Comparison of ENCODE assay signal across 3 worm cellular contexts in genomic region chrII:14432100-14432499, ce11.
TF ChIP-seq lines count a peak whose summit lies in the region.

No protein-coding gene starts in this region.

TF ChIP-seq in whole organism, L1 larva, 84 proteins besides CTCF, POLR2A, EP300 and RAD21:
- TF ChIP-seq dsc-1 (tag; optimal IDR thresholded peaks at IDR 0.05; lab: Kevin White, UChicago) (no peak), lin-14 (GFP tag; optimal IDR thresholded peaks at IDR 0.05; lab: Kevin White, UChicago) (peak; percentile 17), zag-1 (tag; optimal IDR thresholded peaks at IDR 0.05; lab: Kevin White, UChicago) (no peak), swsn-7 (tag; optimal IDR thresholded peaks at IDR 0.05; lab: Kevin White, UChicago) (no peak), ztf-4 (tag; optimal IDR thresholded peaks at IDR 0.05; lab: Kevin White, UChicago) (no peak)

TF ChIP-seq in whole organism, late embryonic, 69 proteins besides CTCF, POLR2A, EP300 and RAD21:
- TF ChIP-seq T23F11.4 (GFP tag; optimal IDR thresholded peaks at IDR 0.05; lab: Kevin White, UChicago) (no peak), ztf-16 (tag; optimal IDR thresholded peaks at IDR 0.05; lab: Kevin White, UChicago) (no peak), ceh-24 (tag; optimal IDR thresholded peaks at IDR 0.05; lab: Kevin White, UChicago) (no peak), unc-42 (tag; optimal IDR thresholded peaks at IDR 0.05; lab: Kevin White, UChicago) (peak; percentile 69)

TF ChIP-seq in whole organism, mixed stage, embryonic, 35 proteins besides CTCF, POLR2A, EP300 and RAD21:
- TF ChIP-seq ces-1 (GFP tag; optimal IDR thresholded peaks at IDR 0.05; lab: Kevin White, UChicago) (peak; percentile 86), unc-62 (GFP tag; optimal IDR thresholded peaks at IDR 0.05; lab: Kevin White, UChicago) (no peak), ceh-43 (GFP tag; optimal IDR thresholded peaks at IDR 0.05; lab: Kevin White, UChicago) (no peak), bed-3 (GFP tag; optimal IDR thresholded peaks at IDR 0.05; lab: Kevin White, UChicago) (no peak), cnd-1 (tag; optimal IDR thresholded peaks at IDR 0.05; lab: Kevin White, UChicago) (no peak)
